Worm (Caenorhabditis elegans): ENCODE results near the gene rhgf-1.

DNA sequence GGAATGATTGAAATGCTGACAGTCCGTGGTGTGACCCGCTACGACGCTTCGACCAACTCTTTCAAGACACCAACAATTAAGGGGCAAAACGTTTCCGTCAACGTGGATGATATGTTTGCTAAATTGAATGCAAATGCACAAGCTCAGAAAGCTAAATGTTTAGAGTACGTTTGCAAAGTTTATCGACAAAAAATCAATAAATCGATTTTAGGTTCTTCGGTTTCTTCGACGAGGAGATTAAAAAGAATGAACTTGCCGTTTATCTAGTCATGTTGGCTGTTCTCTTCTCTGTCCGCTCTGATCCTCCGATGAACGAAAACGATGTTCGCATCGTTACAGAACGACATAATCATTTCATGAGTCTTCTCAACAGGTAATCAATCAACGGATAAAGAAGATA is 46.9 kb downstream of the rhgf-1 start:
- no peak for TF ChIP-seq pes-1 (GFP tag; IDR thresholded peaks at IDR 0.05)
- no peak for TF ChIP-seq tra-4 (tag; optimal IDR thresholded peaks at IDR 0.05)
- no peak for TF ChIP-seq hmbx-1 (tag; optimal IDR thresholded peaks at IDR 0.05)
- no peak for TF ChIP-seq ceh-36 (tag; optimal IDR thresholded peaks at IDR 0.05)
- no peak for TF ChIP-seq ceh-13 (GFP tag; optimal IDR thresholded peaks at IDR 0.05)
- TF ChIP-seq ama-1 (optimal IDR thresholded peaks at IDR 0.05): no peak
- TF ChIP-seq sea-1 (GFP tag; conservative IDR thresholded peaks at IDR 0.05): no peak
- TF ChIP-seq scrt-1 (GFP tag; IDR thresholded peaks at IDR 0.05): no peak
- TF ChIP-seq B0310.2 (tag; optimal IDR thresholded peaks at IDR 0.05): no peak
- TF ChIP-seq aly-1 (tag; optimal IDR thresholded peaks at IDR 0.05): no peak
- TF ChIP-seq ets-7 (tag; optimal IDR thresholded peaks at IDR 0.05): no peak
- no peak for TF ChIP-seq flt-1 (GFP tag; IDR thresholded peaks at IDR 0.05)
- no peak for TF ChIP-seq hmg-4 (GFP tag; optimal IDR thresholded peaks at IDR 0.05)
